Fruit fly (Drosophila melanogaster): ENCODE results near the gene CG31446.
A peak's percentile ranks its signal among the peaks of the same experiment; 100 is the strongest.

The CG31446 gene

DNA sequence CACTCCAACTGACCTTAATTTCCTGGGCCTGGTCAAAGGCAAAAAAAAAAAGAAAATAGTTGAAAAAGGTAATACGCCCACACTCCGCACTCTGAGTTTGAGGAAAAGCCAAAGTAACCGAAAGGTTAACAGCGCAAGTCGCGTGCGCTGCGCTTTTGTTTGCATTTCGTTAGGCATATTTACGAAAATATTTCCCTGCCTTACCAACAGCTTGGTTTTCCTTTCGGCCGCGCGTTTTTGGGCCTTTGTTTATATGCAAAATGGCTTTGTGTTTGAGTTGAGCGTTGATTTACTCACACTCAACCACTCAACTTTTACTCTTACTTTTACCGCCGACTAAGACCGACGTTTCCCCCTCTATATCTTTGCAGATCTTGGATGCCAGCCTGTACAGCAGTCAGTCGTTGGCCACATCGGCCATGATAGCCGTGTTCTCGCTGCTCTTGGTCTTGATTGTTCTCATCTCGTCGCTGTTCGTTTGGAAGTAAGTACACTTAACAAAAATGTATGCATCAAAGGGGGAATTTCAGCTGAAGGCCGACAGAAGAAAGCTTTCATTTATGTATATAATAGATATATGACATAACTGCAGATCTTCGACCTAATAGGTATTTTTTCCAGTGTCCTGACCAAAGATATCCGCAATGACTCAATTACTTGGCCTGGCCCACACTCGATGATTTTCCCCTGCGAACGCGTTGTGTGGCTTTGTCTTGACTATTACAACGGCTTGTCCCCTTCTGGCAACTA, 13.9 kb upstream of the CG31446 start (continued):
- TF ChIP-seq cyc (GFP tag; optimal IDR thresholded peaks at IDR 0.05): no peak
- no peak for TF ChIP-seq CG6808 (GFP tag; optimal IDR thresholded peaks at IDR 0.05)
- TF ChIP-seq CG11294 (GFP tag; IDR thresholded peaks at IDR 0.05): no peak
- TF ChIP-seq eg (GFP tag; IDR thresholded peaks at IDR 0.05): no peak
- no peak for TF ChIP-seq topi (GFP tag; optimal IDR thresholded peaks at IDR 0.05)
- TF ChIP-seq achi (GFP tag; optimal IDR thresholded peaks at IDR 0.05): peak; percentile 6
- no peak for TF ChIP-seq Lpt (GFP tag; optimal IDR thresholded peaks at IDR 0.05)
- no peak for TF ChIP-seq CG16779 (tag; optimal IDR thresholded peaks at IDR 0.05)
- TF ChIP-seq CG15336 (GFP tag; IDR thresholded peaks at IDR 0.05): 0 out of 2 replicates have a peak, but pooled peaks have one; percentile 26
- TF ChIP-seq CG10669 (GFP tag; optimal IDR thresholded peaks at IDR 0.05): no peak
- no peak for TF ChIP-seq CG6792 (GFP tag; optimal IDR thresholded peaks at IDR 0.05)
- no peak for TF ChIP-seq fd59A (GFP tag; optimal IDR thresholded peaks at IDR 0.05)
- no peak for TF ChIP-seq Hr39 (GFP tag; optimal IDR thresholded peaks at IDR 0.05)

DNA sequence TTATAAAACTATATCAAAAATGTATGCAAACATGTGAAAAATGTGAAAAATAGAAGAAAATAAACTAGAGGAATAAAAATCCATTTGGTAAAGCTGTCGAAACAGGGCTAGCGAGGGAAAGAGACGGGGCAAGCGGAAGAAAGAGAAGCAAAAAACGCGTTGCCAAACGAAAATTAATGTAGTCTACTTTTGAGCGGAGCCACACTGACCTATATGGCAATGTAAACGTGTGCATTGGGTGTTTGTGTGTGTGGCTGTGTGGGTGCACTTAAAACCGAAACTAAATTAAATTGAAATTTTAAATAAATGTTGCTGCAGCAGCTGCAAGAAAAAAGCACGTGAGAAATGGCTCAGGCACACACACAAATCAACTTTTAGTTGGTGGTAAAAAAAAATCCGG, 12.9 kb upstream of the CG31446 start:
- TF ChIP-seq svp (GFP tag) (peak; percentile 75), CG3032 (tag; optimal IDR thresholded peaks at IDR 0.05) (no peak), CG6808 (GFP tag; optimal IDR thresholded peaks at IDR 0.05) (no peak), CG31627 (GFP tag; optimal IDR thresholded peaks at IDR 0.05) (no peak), pdm3 (GFP tag; optimal IDR thresholded peaks at IDR 0.05) (no peak), CG9139 (GFP tag; optimal IDR thresholded peaks at IDR 0.05) (no peak), CG4318 (GFP tag; optimal IDR thresholded peaks at IDR 0.05) (no peak)

DNA sequence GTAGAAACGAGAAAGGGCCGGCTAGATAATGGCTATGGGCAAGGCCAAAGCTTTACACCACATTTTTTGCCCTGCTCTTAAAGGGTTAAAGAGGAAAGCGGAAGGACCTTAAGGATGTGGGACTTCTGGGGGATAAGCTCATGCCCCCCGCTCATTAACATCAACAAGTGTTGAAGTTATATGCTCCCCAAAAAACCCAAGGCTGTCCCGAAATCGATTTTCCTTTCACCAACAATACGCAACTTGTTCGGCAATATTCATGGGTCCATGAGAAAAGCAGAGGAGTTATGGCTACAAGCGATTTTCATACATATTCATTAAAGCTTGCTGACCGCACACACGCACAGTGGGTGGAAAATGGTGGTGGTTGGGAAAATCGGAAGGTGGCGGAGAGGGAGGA, 12.2 kb upstream of the CG31446 start:
- TF ChIP-seq Gug (GFP tag; IDR thresholded peaks at IDR 0.05) (no peak), CG11902 (GFP tag; optimal IDR thresholded peaks at IDR 0.05) (no peak), Eip75B (GFP tag; optimal IDR thresholded peaks at IDR 0.05) (no peak), svp (GFP tag) (no peak), spab (GFP tag; optimal IDR thresholded peaks at IDR 0.05) (no peak), fkh (GFP tag; optimal IDR thresholded peaks at IDR 0.05) (no peak), dac (GFP tag; optimal IDR thresholded peaks at IDR 0.05) (no peak), Met (GFP tag; optimal IDR thresholded peaks at IDR 0.05) (no peak), CG8632 (GFP tag; optimal IDR thresholded peaks at IDR 0.05) (no peak), vri (GFP tag; optimal IDR thresholded peaks at IDR 0.05) (no peak), Hr39 (GFP tag; optimal IDR thresholded peaks at IDR 0.05) (no peak), cyc (GFP tag; optimal IDR thresholded peaks at IDR 0.05) (no peak), CG34406 (GFP tag; optimal IDR thresholded peaks at IDR 0.05) (no peak), acj6 (GFP tag; optimal IDR thresholded peaks at IDR 0.05) (no peak), CG9139 (GFP tag; optimal IDR thresholded peaks at IDR 0.05) (no peak), CG6792 (GFP tag; optimal IDR thresholded peaks at IDR 0.05) (no peak), CG3032 (tag; optimal IDR thresholded peaks at IDR 0.05) (no peak), CG6276 (GFP tag; optimal IDR thresholded peaks at IDR 0.05) (no peak), Lpt (GFP tag; optimal IDR thresholded peaks at IDR 0.05) (no peak)

DNA sequence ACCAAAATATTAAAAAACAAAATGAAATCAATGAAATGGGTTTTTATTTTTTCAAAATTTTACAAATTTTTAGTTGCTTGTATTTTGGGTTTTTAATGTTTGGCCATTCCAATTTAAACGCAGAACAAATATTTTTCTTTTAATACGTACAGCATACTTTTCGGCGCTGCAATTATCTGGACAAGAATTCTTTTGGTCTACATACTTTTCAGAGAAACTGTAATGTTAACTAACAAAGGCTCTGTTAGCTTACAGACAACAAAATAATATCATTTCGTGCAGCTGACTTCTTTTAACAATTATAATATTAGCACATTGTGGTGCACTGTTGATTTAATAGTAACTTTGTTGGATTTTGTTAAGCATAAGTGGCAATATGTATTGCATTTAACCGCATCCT, 4.4 kb upstream of the CG31446 start:
- TF ChIP-seq achi (GFP tag; optimal IDR thresholded peaks at IDR 0.05): no peak
- TF ChIP-seq Sox15 (GFP tag; optimal IDR thresholded peaks at IDR 0.05): no peak
- TF ChIP-seq Met (GFP tag; optimal IDR thresholded peaks at IDR 0.05): no peak
- no peak for TF ChIP-seq cyc (GFP tag; optimal IDR thresholded peaks at IDR 0.05)
- no peak for TF ChIP-seq CG8119 (GFP tag; IDR thresholded peaks at IDR 0.05)
- TF ChIP-seq Sox14 (GFP tag; optimal IDR thresholded peaks at IDR 0.05): peak; percentile 37

DNA sequence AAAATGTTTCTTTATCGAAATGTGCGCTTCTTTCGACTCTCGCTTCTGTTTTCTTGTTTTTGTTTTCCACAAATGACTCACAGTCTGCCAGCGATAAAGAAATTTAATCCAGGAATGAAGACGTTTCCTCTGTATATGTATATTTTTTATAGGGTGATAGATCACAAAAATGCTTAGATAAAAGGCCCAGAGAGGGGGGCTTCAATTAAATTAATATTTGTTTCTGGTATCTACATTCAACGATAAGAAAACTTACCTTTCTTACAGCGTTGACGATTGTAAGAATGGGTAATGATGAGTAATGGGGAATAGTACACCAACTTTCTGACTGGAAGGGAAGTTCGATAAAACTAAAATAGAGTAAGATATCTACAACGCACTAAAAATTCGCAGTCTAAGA, 1.4 kb downstream of the CG31446 start:
- TF ChIP-seq CG7368 (GFP tag; optimal IDR thresholded peaks at IDR 0.05): no peak
- TF ChIP-seq fkh (GFP tag; optimal IDR thresholded peaks at IDR 0.05): peak; percentile 25

Measured in whole organism, prepupa.